Worm (Caenorhabditis elegans): Measurements from ENCODE around the gene C34D10.5.
A peak's percentile ranks its signal among the peaks of the same experiment; 100 is the strongest.

The C34D10.5 gene

DNA sequence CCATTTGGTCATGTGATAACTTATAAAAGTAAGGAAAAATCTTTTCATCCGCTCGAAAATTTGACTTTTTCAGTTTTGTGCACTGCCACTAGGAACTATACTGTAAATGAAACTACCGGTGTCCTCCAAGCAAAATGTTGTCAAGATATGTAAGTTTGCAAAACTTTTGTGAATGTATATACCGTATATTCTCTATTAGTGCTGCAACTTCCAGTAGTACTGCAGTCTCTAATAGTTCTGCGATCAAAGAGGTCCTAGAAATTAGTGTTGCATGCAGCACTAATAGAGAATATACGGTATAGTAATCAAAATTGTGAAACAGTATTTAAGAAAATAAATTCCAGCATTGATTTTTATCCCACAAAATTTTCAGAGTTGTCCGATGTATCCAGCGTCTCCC lies 12.2 kb downstream of the C34D10.5 start:
- TF ChIP-seq B0035.1 (tag; optimal IDR thresholded peaks at IDR 0.05) (no peak), nfyb-1 (GFP tag; IDR thresholded peaks at IDR 0.05) (0 out of 2 replicates have a peak, but pooled peaks have one; percentile 52), mes-4 (tag; optimal IDR thresholded peaks at IDR 0.05) (no peak), let-607 (tag; optimal IDR thresholded peaks at IDR 0.05) (no peak)

DNA sequence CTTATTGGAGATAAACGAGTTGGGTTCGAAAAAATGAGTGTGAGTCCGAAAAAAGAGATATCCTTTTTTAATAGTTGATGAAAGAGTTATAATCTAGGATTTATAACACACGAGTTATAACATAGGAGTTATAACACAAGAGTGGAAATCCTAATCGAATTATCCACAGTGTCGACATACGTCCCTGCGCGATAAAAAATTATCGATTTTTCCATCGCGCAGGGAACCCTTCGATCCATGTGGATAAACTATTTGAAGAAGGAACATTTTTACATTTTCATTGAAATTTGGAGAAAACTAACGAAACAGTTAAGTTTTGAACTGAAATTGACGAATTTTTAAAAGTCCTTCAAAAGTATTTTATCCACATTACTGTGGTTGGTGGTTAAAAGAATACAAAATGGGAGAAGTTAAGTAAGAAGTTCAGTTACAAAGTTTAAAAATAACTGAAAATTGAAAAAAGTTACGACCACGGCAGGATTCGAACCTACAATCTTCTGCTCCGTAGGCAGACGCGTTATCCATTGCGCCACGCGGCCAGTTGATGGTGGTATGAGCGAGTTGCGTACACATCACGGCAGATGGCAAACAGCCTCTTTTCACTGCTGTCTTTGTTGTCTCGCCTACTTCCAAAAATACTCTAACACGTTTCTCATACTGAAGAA lies 18.5 kb downstream of the C34D10.5 start:
- peak; percentile 85 for TF ChIP-seq ceh-40 (GFP tag; IDR thresholded peaks at IDR 0.05)
- peak; percentile 87 for TF ChIP-seq ztf-28 (GFP tag; IDR thresholded peaks at IDR 0.05)
- TF ChIP-seq F33H1.4 (GFP tag; IDR thresholded peaks at IDR 0.05), result no peak; the same call in none of the 2 replicates
- peak; percentile 99 for TF ChIP-seq repo-1 (tag; optimal IDR thresholded peaks at IDR 0.05)
- TF ChIP-seq dox-1 (GFP tag; IDR thresholded peaks at IDR 0.05), result peak; percentile 96
- TF ChIP-seq zim-3 (tag; optimal IDR thresholded peaks at IDR 0.05), result peak; percentile 85
- TF ChIP-seq lag-1 (GFP tag; IDR thresholded peaks at IDR 0.05), result 0 out of 2 replicates have a peak, but pooled peaks have one; percentile 83
- peak; percentile 97 for TF ChIP-seq ZK185.1 (tag; optimal IDR thresholded peaks at IDR 0.05; ENCODE audit: poor library complexity, severe bottlenecking)
- TF ChIP-seq nfya-1 (tag; optimal IDR thresholded peaks at IDR 0.05; ENCODE audit: borderline replicate concordance, insufficient read depth), result no peak
- peak; percentile 68 for TF ChIP-seq snpc-4 (GFP tag; optimal IDR thresholded peaks at IDR 0.05)
- peak; percentile 69 to 87 (median 81) for TF ChIP-seq snpc-4 (tag; optimal IDR thresholded peaks at IDR 0.05)
- peak; percentile 96 for TF ChIP-seq Y53G8AR.9 (GFP tag; conservative IDR thresholded peaks at IDR 0.05)
- TF ChIP-seq snpc-3.4 (tag; optimal IDR thresholded peaks at IDR 0.05), result peak; percentile 45
- peak; percentile 81 for TF ChIP-seq mes-4 (tag; optimal IDR thresholded peaks at IDR 0.05)
- TF ChIP-seq die-1 (tag; optimal IDR thresholded peaks at IDR 0.05), result peak; percentile 88
- TF ChIP-seq Y95B8A.8 (GFP tag; IDR thresholded peaks at IDR 0.05), result peak; percentile 50; the same call in 1 of the 2 replicates
- peak; percentile 93 for TF ChIP-seq rpc-1 (optimal IDR thresholded peaks at IDR 0.05)
- TF ChIP-seq rpc-1 (tag; optimal IDR thresholded peaks at IDR 0.05), result peak; percentile 98
- peak; percentile 96 for TF ChIP-seq madf-10 (tag; optimal IDR thresholded peaks at IDR 0.05)
- TF ChIP-seq C17E4.6 (GFP tag; IDR thresholded peaks at IDR 0.05), result peak; percentile 55
- peak; percentile 45; the same call in 1 of the 2 replicates for TF ChIP-seq bed-2 (GFP tag; IDR thresholded peaks at IDR 0.05)
- TF ChIP-seq cebp-2 (GFP tag; IDR thresholded peaks at IDR 0.05), result peak; percentile 95; the same call in 1 of the 2 replicates
- peak; percentile 81 for TF ChIP-seq mcd-1 (GFP tag; IDR thresholded peaks at IDR 0.05)
- peak; percentile 64; the same call in 1 of the 2 replicates for TF ChIP-seq attf-6 (GFP tag; IDR thresholded peaks at IDR 0.05)
- peak; percentile 88 for TF ChIP-seq lin-54 (GFP tag; optimal IDR thresholded peaks at IDR 0.05)
- TF ChIP-seq egl-44 (GFP tag; IDR thresholded peaks at IDR 0.05), result peak; percentile 76
- peak; percentile 95 for TF ChIP-seq ceh-27 (GFP tag; optimal IDR thresholded peaks at IDR 0.05)
- TF ChIP-seq D2030.7 (GFP tag; IDR thresholded peaks at IDR 0.05), result peak; percentile 69; the same call in 1 of the 2 replicates
- peak; percentile 1 for TF ChIP-seq tbx-9 (tag; optimal IDR thresholded peaks at IDR 0.05; ENCODE audit: borderline replicate concordance)
- TF ChIP-seq atf-7 (tag; optimal IDR thresholded peaks at IDR 0.05), result peak; percentile 98
- peak; percentile 95 for TF ChIP-seq him-1 (tag; optimal IDR thresholded peaks at IDR 0.05)
- TF ChIP-seq lsl-1 (GFP tag; optimal IDR thresholded peaks at IDR 0.05), result peak; percentile 15
- TF ChIP-seq Y79H2A.3 (GFP tag; conservative IDR thresholded peaks at IDR 0.05), result no peak
- TF ChIP-seq ztf-22 (GFP tag; optimal IDR thresholded peaks at IDR 0.05), result peak; percentile 95
- peak; percentile 14 for TF ChIP-seq sptf-2 (GFP tag; optimal IDR thresholded peaks at IDR 0.05)
- peak; percentile 99 for TF ChIP-seq B0336.3 (GFP tag; IDR thresholded peaks at IDR 0.05)
- TF ChIP-seq hmg-1.2 (GFP tag; IDR thresholded peaks at IDR 0.05), result peak; percentile 75
- TF ChIP-seq mxl-1 (tag; optimal IDR thresholded peaks at IDR 0.05), result peak; percentile 83
- TF ChIP-seq let-607 (tag; optimal IDR thresholded peaks at IDR 0.05), result peak; percentile 69 to 93
- peak; percentile 66 for TF ChIP-seq egrh-3 (GFP tag; IDR thresholded peaks at IDR 0.05)
- peak; percentile 60 for TF ChIP-seq T26A5.8 (tag; optimal IDR thresholded peaks at IDR 0.05)
- TF ChIP-seq nfya-2 (GFP tag; IDR thresholded peaks at IDR 0.05), result no peak
- TF ChIP-seq nhr-90 (tag; optimal IDR thresholded peaks at IDR 0.05), result peak; percentile 96
